Worm (Caenorhabditis elegans) whole organism, L4 larva: ENCODE results near the gene tag-241.

ENCODE experiments used
- R02D3.7 ChIP-seq: fragments of 150-350 bp; sonication (generic microtip); optimal IDR thresholded peaks from 3 replicates; lab custom pipeline; 2014; ENCODE audit warnings: missing biosample characterization, missing genetic modification characterization
- ama-1 ChIP-seq: fragments of 150-350 bp; optimal IDR thresholded peaks from 2 replicates; lab custom pipeline; 2014; ENCODE audit warnings: inconsistent platforms, mixed read lengths
- ces-1 ChIP-seq: fragments of 150-350 bp; sonication (generic microtip); optimal IDR thresholded peaks from 4 replicates; lab custom pipeline; 2014; ENCODE audit warnings: missing biosample characterization, missing genetic modification reagents, missing genetic modification characterization
- madf-5 ChIP-seq, 2 experiments: fragments of 200-800 bp; sonication (Bioruptor generic); IDR thresholded peaks; 2 replicates each; pipeline ENCODE4 v1.3.6; 2022; ENCODE audit warnings: missing compliant biosample characterization in 2 of 2, missing genetic modification characterization in 2 of 2
- spr-3 ChIP-seq: fragments of 200-800 bp; sonication (Bioruptor generic); optimal IDR thresholded peaks from 2 replicates; lab custom pipeline; 2018; ENCODE audit warnings: mild to moderate bottlenecking, missing genetic modification characterization, missing compliant biosample characterization
- unc-130 ChIP-seq: sonication (generic microtip); optimal IDR thresholded peaks from 2 replicates; lab custom pipeline; 2016; ENCODE audit warnings: missing genetic modification reagents, missing genetic modification characterization, missing compliant biosample characterization

DNA sequence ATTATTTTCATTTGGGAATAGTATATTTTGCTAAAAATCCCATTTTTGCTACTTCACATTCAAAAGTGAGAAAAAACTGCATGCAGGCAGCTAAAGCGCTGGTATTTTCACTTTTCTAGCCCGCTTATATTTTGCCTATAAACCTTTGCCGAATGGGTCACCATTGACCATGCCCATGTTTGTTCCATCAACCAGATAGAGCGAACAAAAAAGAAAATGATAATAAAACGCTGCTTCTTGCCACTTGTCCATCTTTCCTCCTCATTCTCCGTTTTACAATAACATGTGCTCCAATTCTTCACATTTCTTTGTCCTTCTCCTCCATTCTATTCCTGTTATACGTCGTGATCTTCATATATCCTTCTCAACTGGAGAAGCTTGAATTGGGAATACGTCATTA lies at the start of gene tag-241:
- TF ChIP-seq madf-5 (GFP tag; IDR thresholded peaks at IDR 0.05; lab: Robert Waterston, UW) = no peak
- TF ChIP-seq R02D3.7 (tag; lab: Kevin White, UChicago) = no peak
- TF ChIP-seq ama-1 (lab: Kevin White, UChicago) = no peak
- no peak for TF ChIP-seq spr-3 (GFP tag; lab: Kevin White, UChicago)
- TF ChIP-seq ces-1 (GFP tag; lab: Kevin White, UChicago) = no peak
- no peak for TF ChIP-seq unc-130 (GFP tag; lab: Kevin White, UChicago)
